Fruit fly (Drosophila melanogaster): ENCODE measurements around the gene Itpr.

Itpr gene

DNA sequence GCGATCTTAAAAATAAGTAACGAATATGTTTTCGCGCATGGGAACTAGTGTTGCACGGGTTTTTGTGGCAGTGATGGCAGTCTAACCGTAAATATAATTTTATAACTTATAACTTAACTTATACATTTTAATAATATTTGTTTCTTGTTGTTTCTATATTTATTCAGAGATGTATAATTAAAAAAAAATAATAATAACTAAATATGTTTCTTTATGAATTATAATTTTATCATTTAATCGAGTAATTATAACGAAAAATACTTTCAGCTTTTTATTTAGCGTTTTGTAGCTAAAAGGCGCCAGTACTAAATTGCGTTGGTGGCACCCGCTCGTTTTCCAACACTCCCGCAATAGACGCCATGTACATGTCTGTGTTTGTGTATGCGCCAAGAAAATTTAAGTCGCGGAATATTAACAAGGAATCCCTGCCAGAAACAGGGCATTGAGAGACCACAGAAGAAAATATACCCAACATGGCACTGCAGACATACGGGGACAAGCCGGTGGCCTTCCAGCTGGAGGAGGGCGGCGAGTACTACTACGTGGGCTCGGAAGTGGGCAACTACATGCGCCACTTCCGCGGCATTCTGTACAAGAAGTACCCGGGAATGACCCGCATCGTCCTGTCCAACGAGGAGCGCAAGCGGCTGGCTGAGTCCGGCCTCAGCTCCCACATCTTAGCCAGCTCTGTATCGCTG, 46.2 kb upstream of the Itpr start, which contains the start of the genes mRpL44 and Snr1 (continued):
- TF ChIP-seq CG11560 (tag; IDR thresholded peaks at IDR 0.05) (no peak), CG8089 (GFP tag; optimal IDR thresholded peaks at IDR 0.05) (no peak), Dp (GFP tag; optimal IDR thresholded peaks at IDR 0.05) (no peak), CG13894 (tag; optimal IDR thresholded peaks at IDR 0.05) (no peak), ssp (GFP tag; IDR thresholded peaks at IDR 0.05) (no peak), CG12744 (GFP tag; optimal IDR thresholded peaks at IDR 0.05) (no peak), Xbp1 (GFP tag; optimal IDR thresholded peaks at IDR 0.05) (peak; percentile 40), nerfin-1 (tag; optimal IDR thresholded peaks at IDR 0.05) (peak; percentile 70), gsb-n (tag; optimal IDR thresholded peaks at IDR 0.05) (no peak), Deaf1 (tag; optimal IDR thresholded peaks at IDR 0.05) (no peak), kay (GFP tag; optimal IDR thresholded peaks at IDR 0.05) (no peak), hkb (optimal IDR thresholded peaks at IDR 0.05) (no peak), hkb (GFP tag; IDR thresholded peaks at IDR 0.05) (no peak), pzg (GFP tag; optimal IDR thresholded peaks at IDR 0.05) (peak; percentile 30), Hmx (GFP tag; optimal IDR thresholded peaks at IDR 0.05) (no peak), E2f2 (GFP tag; IDR thresholded peaks at IDR 0.05) (no peak), pfk (GFP tag; optimal IDR thresholded peaks at IDR 0.05) (no peak), MTF-1 (GFP tag; optimal IDR thresholded peaks at IDR 0.05; ENCODE audit: borderline replicate concordance) (no peak), HLH54F (GFP tag; optimal IDR thresholded peaks at IDR 0.05) (no peak), pho (GFP tag; optimal IDR thresholded peaks at IDR 0.05) (no peak), CG1024 (GFP tag; IDR thresholded peaks at IDR 0.05) (no peak), Ets97D (GFP tag; optimal IDR thresholded peaks at IDR 0.05) (no peak), CG12942 (GFP tag; optimal IDR thresholded peaks at IDR 0.05) (peak; percentile 20), CG4424 (GFP tag; optimal IDR thresholded peaks at IDR 0.05) (peak; percentile 49), BtbVII (GFP tag; optimal IDR thresholded peaks at IDR 0.05) (peak; percentile 26), cato (GFP tag; optimal IDR thresholded peaks at IDR 0.05; ENCODE audit: borderline replicate concordance) (peak; percentile 1), ind (GFP tag; optimal IDR thresholded peaks at IDR 0.05) (peak; percentile 25), p53 (GFP tag; optimal IDR thresholded peaks at IDR 0.05) (no peak), otp (GFP tag; IDR thresholded peaks at IDR 0.05) (no peak), D (optimal IDR thresholded peaks at IDR 0.05) (no peak), D (GFP tag; optimal IDR thresholded peaks at IDR 0.05) (no peak), Hsf (GFP tag; optimal IDR thresholded peaks at IDR 0.05) (no peak), D19A (tag; optimal IDR thresholded peaks at IDR 0.05) (no peak), CG13123 (GFP tag; optimal IDR thresholded peaks at IDR 0.05) (no peak), CG2678 (tag; optimal IDR thresholded peaks at IDR 0.05) (no peak), usp (GFP tag; optimal IDR thresholded peaks at IDR 0.05) (no peak), CG17612 (GFP tag; IDR thresholded peaks at IDR 0.05) (no peak), sisA (GFP tag; IDR thresholded peaks at IDR 0.05) (no peak), CG13424 (tag; optimal IDR thresholded peaks at IDR 0.05) (peak; percentile 68), CG17568 (GFP tag; optimal IDR thresholded peaks at IDR 0.05) (no peak), CrebB (tag; optimal IDR thresholded peaks at IDR 0.05) (no peak), oc (tag; optimal IDR thresholded peaks at IDR 0.05) (no peak), CG12391 (tag; optimal IDR thresholded peaks at IDR 0.05) (peak; percentile 72), CG7786 (GFP tag; optimal IDR thresholded peaks at IDR 0.05) (no peak), CG9609 (GFP tag; optimal IDR thresholded peaks at IDR 0.05) (no peak), CG3838 (GFP tag; optimal IDR thresholded peaks at IDR 0.05) (no peak), ara (GFP tag; IDR thresholded peaks at IDR 0.05) (no peak), caup (GFP tag; optimal IDR thresholded peaks at IDR 0.05; ENCODE audit: severe bottlenecking) (peak; percentile 47), ATbp (GFP tag; optimal IDR thresholded peaks at IDR 0.05) (no peak), CG31441 (GFP tag; IDR thresholded peaks at IDR 0.05) (no peak; the same call in 1 of the 2 replicates), CG4730 (GFP tag; IDR thresholded peaks at IDR 0.05) (no peak), Drgx (GFP tag; IDR thresholded peaks at IDR 0.05) (no peak)
